Worm (Caenorhabditis elegans): Measurements from ENCODE around the gene C44H9.5.

The C44H9.5 gene

ce11 chrV:12876708-12877107, 27.0 kb upstream of the C44H9.5 start (continued):
- TF ChIP-seq aha-1 (tag), result peak; percentile 35
- TF ChIP-seq tag-97 (GFP tag; IDR thresholded peaks at IDR 0.05), result no peak
- no peak for TF ChIP-seq ces-1 (GFP tag; optimal IDR thresholded peaks at IDR 0.05)
- TF ChIP-seq nhr-41 (GFP tag; IDR thresholded peaks at IDR 0.05), result no peak
- TF ChIP-seq ztf-7 (tag; optimal IDR thresholded peaks at IDR 0.05), result no peak
- TF ChIP-seq saeg-2 (GFP tag; IDR thresholded peaks at IDR 0.05), result no peak
- TF ChIP-seq duxl-1 (tag; optimal IDR thresholded peaks at IDR 0.05; ENCODE audit: poor library complexity), result no peak
- no peak for TF ChIP-seq dmd-8 (GFP tag; IDR thresholded peaks at IDR 0.05)
- TF ChIP-seq ceh-32 (tag; optimal IDR thresholded peaks at IDR 0.05; ENCODE audit: poor library complexity), result no peak
- TF ChIP-seq lin-1 (GFP tag; IDR thresholded peaks at IDR 0.05), result 0 out of 2 replicates have a peak, but pooled peaks have one; percentile 29
- no peak for TF ChIP-seq egl-27 (tag; optimal IDR thresholded peaks at IDR 0.05)
- TF ChIP-seq egl-43 (GFP tag; IDR thresholded peaks at IDR 0.05), result no peak
- no peak for TF ChIP-seq set-16 (GFP tag; IDR thresholded peaks at IDR 0.05)
- TF ChIP-seq F26F4.8 (GFP tag; conservative IDR thresholded peaks at IDR 0.05), result no peak
- TF ChIP-seq ceh-28 (tag; optimal IDR thresholded peaks at IDR 0.05), result no peak
- TF ChIP-seq lsy-2 (tag; optimal IDR thresholded peaks at IDR 0.05), result no peak
- TF ChIP-seq daf-16 (GFP tag; optimal IDR thresholded peaks at IDR 0.05), result no peak
- peak; percentile 84 for TF ChIP-seq daf-16 (tag; optimal IDR thresholded peaks at IDR 0.05)
- TF ChIP-seq fos-1 (tag; optimal IDR thresholded peaks at IDR 0.05), result no peak
- TF ChIP-seq dmd-6 (GFP tag; IDR thresholded peaks at IDR 0.05), result peak; percentile 52
- TF ChIP-seq zfp-3 (GFP tag; conservative IDR thresholded peaks at IDR 0.05), result no peak
- peak; percentile 59 for TF ChIP-seq hlh-11 (tag; optimal IDR thresholded peaks at IDR 0.05)
- TF ChIP-seq nhr-76 (tag; optimal IDR thresholded peaks at IDR 0.05), result no peak
- TF ChIP-seq sdz-12 (GFP tag; optimal IDR thresholded peaks at IDR 0.05), result no peak
- TF ChIP-seq lim-7 (GFP tag; IDR thresholded peaks at IDR 0.05), result no peak
- no peak for TF ChIP-seq T26A8.4 (GFP tag; IDR thresholded peaks at IDR 0.05)
- TF ChIP-seq lin-15B (tag; optimal IDR thresholded peaks at IDR 0.05), result no peak
- no peak for TF ChIP-seq skn-1 (tag; optimal IDR thresholded peaks at IDR 0.05)
- no peak for TF ChIP-seq unc-62 (GFP tag; optimal IDR thresholded peaks at IDR 0.05 in 1 of 2)
- no peak for TF ChIP-seq unc-62 (tag; optimal IDR thresholded peaks at IDR 0.05)
- TF ChIP-seq Y105C5A.15 (GFP tag; IDR thresholded peaks at IDR 0.05), result no peak
- no peak for TF ChIP-seq ZK546.5 (tag; optimal IDR thresholded peaks at IDR 0.05)
- TF ChIP-seq spr-1 (tag; optimal IDR thresholded peaks at IDR 0.05), result no peak
- no peak for TF ChIP-seq zip-2 (tag; optimal IDR thresholded peaks at IDR 0.05)
- TF ChIP-seq mes-2 (tag; optimal IDR thresholded peaks at IDR 0.05; ENCODE audit: poor library complexity, severe bottlenecking), result no peak
- no peak for TF ChIP-seq snpc-1.2 (GFP tag; IDR thresholded peaks at IDR 0.05)
- peak; percentile 69 for TF ChIP-seq nhr-28 (tag; optimal IDR thresholded peaks at IDR 0.05)
- TF ChIP-seq nhr-10 (tag; optimal IDR thresholded peaks at IDR 0.05), result no peak
- no peak for TF ChIP-seq lin-29 (GFP tag; IDR thresholded peaks at IDR 0.05)
- TF ChIP-seq D1046.2 (GFP tag; IDR thresholded peaks at IDR 0.05), result no peak
- no peak for TF ChIP-seq madf-5 (GFP tag; IDR thresholded peaks at IDR 0.05)
- no peak for TF ChIP-seq nhr-48 (tag; optimal IDR thresholded peaks at IDR 0.05)
- TF ChIP-seq lin-38 (GFP tag; IDR thresholded peaks at IDR 0.05), result no peak
- TF ChIP-seq pqm-1 (tag; optimal IDR thresholded peaks at IDR 0.05), result peak; percentile 38
- TF ChIP-seq zip-11 (GFP tag; IDR thresholded peaks at IDR 0.05), result no peak
- no peak for TF ChIP-seq dmd-9 (GFP tag; IDR thresholded peaks at IDR 0.05)
- no peak for TF ChIP-seq lin-39 (tag; optimal IDR thresholded peaks at IDR 0.05)
- TF ChIP-seq nhr-111 (GFP tag; optimal IDR thresholded peaks at IDR 0.05), result no peak
- no peak for TF ChIP-seq ctbp-1 (GFP tag; IDR thresholded peaks at IDR 0.05)
- no peak for TF ChIP-seq attf-4 (tag; optimal IDR thresholded peaks at IDR 0.05)
- no peak for TF ChIP-seq unc-130 (GFP tag; optimal IDR thresholded peaks at IDR 0.05)
- no peak for TF ChIP-seq zag-1 (tag; optimal IDR thresholded peaks at IDR 0.05)
- TF ChIP-seq nhr-77 (tag; optimal IDR thresholded peaks at IDR 0.05), result no peak
- TF ChIP-seq daf-19 (GFP tag; conservative IDR thresholded peaks at IDR 0.05), result no peak
